Worm (Caenorhabditis elegans) whole organism, L3 larva: ENCODE measurements around the gene srxa-10.

Experiments used
- R02D3.7 ChIP-seq: fragments of 150-350 bp; optimal IDR thresholded peaks from 2 replicates; lab custom pipeline; 2014; ENCODE audit warnings: missing biosample characterization, missing genetic modification characterization
- ZK546.5 ChIP-seq: sonication (generic microtip); optimal IDR thresholded peaks from 2 replicates; lab custom pipeline; 2017; ENCODE audit warnings: missing biosample characterization, missing genetic modification characterization
- aly-2 ChIP-seq: fragments of 150-350 bp; optimal IDR thresholded peaks from 2 replicates; lab custom pipeline; 2014; ENCODE audit warnings: missing biosample characterization, missing genetic modification characterization
- ama-1 ChIP-seq: fragments of 150-350 bp; optimal IDR thresholded peaks from 2 replicates; lab custom pipeline; 2018
- ceh-16 ChIP-seq: sonication (generic microtip); optimal IDR thresholded peaks from 2 replicates; lab custom pipeline; 2017; ENCODE audit warnings: missing biosample characterization, missing genetic modification characterization
- ceh-28 ChIP-seq: fragments of 150-350 bp; optimal IDR thresholded peaks from 2 replicates; lab custom pipeline; 2014; ENCODE audit warnings: missing biosample characterization, missing genetic modification reagents, missing genetic modification characterization
- ceh-82 ChIP-seq: fragments of 150-350 bp; optimal IDR thresholded peaks from 2 replicates; lab custom pipeline; 2014; ENCODE audit warnings: missing biosample characterization, missing genetic modification characterization
- ceh-9 ChIP-seq: sonication (generic microtip); optimal IDR thresholded peaks from 2 replicates; lab custom pipeline; 2018; ENCODE audit warnings: missing biosample characterization, missing genetic modification characterization
- daf-12 ChIP-seq: fragments of 150-350 bp; optimal IDR thresholded peaks from 2 replicates; lab custom pipeline; 2014; ENCODE audit warnings: missing biosample characterization, missing genetic modification reagents, missing genetic modification characterization
- egl-27 ChIP-seq: sonication (generic microtip); optimal IDR thresholded peaks from 4 replicates; lab custom pipeline; 2017; ENCODE audit warnings: missing biosample characterization, missing genetic modification reagents, missing genetic modification characterization
- egl-5 ChIP-seq: fragments of 150-350 bp; optimal IDR thresholded peaks from 2 replicates; lab custom pipeline; 2017; ENCODE audit warnings: missing biosample characterization, missing genetic modification reagents, missing genetic modification characterization, inconsistent platforms
- elt-1 ChIP-seq: fragments of 150-350 bp; optimal IDR thresholded peaks from 2 replicates; lab custom pipeline; 2014; ENCODE audit warnings: missing biosample characterization, missing genetic modification characterization
- elt-2 ChIP-seq: sonication (generic microtip); optimal IDR thresholded peaks from 2 replicates; lab custom pipeline; 2016; ENCODE audit warnings: missing genetic modification reagents, mild to moderate bottlenecking, missing genetic modification characterization, missing compliant biosample characterization
- elt-3 ChIP-seq, 3 experiments: fragments of 150-350 bp in 1 of 3; sonication (generic microtip) in 2 of 3; optimal IDR thresholded peaks; 2 replicates in 2 of 3; 4 replicates in 1 of 3; lab custom pipeline; 2014 to 2017; ENCODE audit warnings: missing biosample characterization in 3 of 3, missing genetic modification characterization in 3 of 3
- eor-1 ChIP-seq, 2 experiments: fragments of 150-350 bp; optimal IDR thresholded peaks; 2 replicates each; lab custom pipeline; 2014 to 2018; ENCODE audit warnings: missing biosample characterization in 2 of 2, missing genetic modification characterization in 2 of 2
- fkh-10 ChIP-seq: sonication (generic microtip); optimal IDR thresholded peaks from 2 replicates; lab custom pipeline; 2017; ENCODE audit warnings: missing biosample characterization, missing genetic modification reagents, missing genetic modification characterization
- fkh-2 ChIP-seq: fragments of 150-350 bp; optimal IDR thresholded peaks from 2 replicates; lab custom pipeline; 2014; ENCODE audit warnings: missing biosample characterization, missing genetic modification reagents, missing genetic modification characterization
- fos-1 ChIP-seq: fragments of 150-350 bp; optimal IDR thresholded peaks from 2 replicates; lab custom pipeline; 2014; ENCODE audit warnings: missing biosample characterization, missing genetic modification characterization
- hmg-11 ChIP-seq: sonication (generic microtip); optimal IDR thresholded peaks from 2 replicates; lab custom pipeline; 2016; ENCODE audit warnings: missing genetic modification characterization, missing compliant biosample characterization
- jun-1 ChIP-seq: fragments of 150-350 bp; optimal IDR thresholded peaks from 2 replicates; lab custom pipeline; 2014; ENCODE audit warnings: missing biosample characterization, missing genetic modification reagents, missing genetic modification characterization
- lin-15B ChIP-seq: fragments of 150-350 bp; optimal IDR thresholded peaks from 2 replicates; lab custom pipeline; 2014; ENCODE audit warnings: missing biosample characterization, missing genetic modification characterization
- lin-39 ChIP-seq: fragments of 150-350 bp; optimal IDR thresholded peaks from 2 replicates; lab custom pipeline; 2018; ENCODE audit warnings: missing biosample characterization, missing genetic modification reagents, missing genetic modification characterization
- lsy-12 ChIP-seq: sonication (generic microtip); optimal IDR thresholded peaks from 2 replicates; lab custom pipeline; 2016; ENCODE audit warnings: mild to moderate bottlenecking, missing genetic modification characterization, missing compliant biosample characterization
- mdl-1 ChIP-seq: fragments of 150-350 bp; optimal IDR thresholded peaks from 2 replicates; lab custom pipeline; 2014; ENCODE audit warnings: missing biosample characterization, missing genetic modification characterization
- mml-1 ChIP-seq: fragments of 150-350 bp; sonication (generic microtip); optimal IDR thresholded peaks from 3 replicates; lab custom pipeline; 2014; ENCODE audit warnings: missing biosample characterization, missing genetic modification characterization
- nfya-1 ChIP-seq: sonication (generic microtip); optimal IDR thresholded peaks from 2 replicates; lab custom pipeline; 2017; ENCODE audit warnings: missing genetic modification characterization, mild to moderate bottlenecking, missing compliant biosample characterization, antibody characterized with exemption, moderate library complexity; ENCODE audit not compliant: insufficient read depth
- nhr-11 ChIP-seq: fragments of 150-350 bp; optimal IDR thresholded peaks from 2 replicates; lab custom pipeline; 2014; ENCODE audit warnings: missing biosample characterization, missing genetic modification characterization
- nhr-12 ChIP-seq: fragments of 150-350 bp; optimal IDR thresholded peaks from 2 replicates; lab custom pipeline; 2014; ENCODE audit warnings: missing biosample characterization, missing genetic modification characterization
- nhr-23 ChIP-seq: fragments of 150-350 bp; optimal IDR thresholded peaks from 2 replicates; lab custom pipeline; 2014; ENCODE audit warnings: missing biosample characterization, missing genetic modification reagents, missing genetic modification characterization
- nhr-237 ChIP-seq: fragments of 150-350 bp; optimal IDR thresholded peaks from 2 replicates; lab custom pipeline; 2014; ENCODE audit warnings: missing biosample characterization, missing genetic modification characterization
- nhr-25 ChIP-seq: sonication (generic microtip); optimal IDR thresholded peaks from 2 replicates; lab custom pipeline; 2017; ENCODE audit warnings: missing biosample characterization, missing genetic modification characterization
- nhr-28 ChIP-seq: fragments of 150-350 bp; optimal IDR thresholded peaks from 2 replicates; lab custom pipeline; 2014; ENCODE audit warnings: missing biosample characterization, missing genetic modification characterization
- nhr-43 ChIP-seq: sonication (generic microtip); optimal IDR thresholded peaks from 2 replicates; lab custom pipeline; 2016; ENCODE audit warnings: mild to moderate bottlenecking, missing genetic modification characterization, missing compliant biosample characterization; ENCODE audit not compliant: poor library complexity, severe bottlenecking
- nhr-67 ChIP-seq: fragments of 150-350 bp; optimal IDR thresholded peaks from 2 replicates; lab custom pipeline; 2014; ENCODE audit warnings: missing biosample characterization, missing genetic modification characterization
- nhr-76 ChIP-seq: fragments of 150-350 bp; sonication (generic microtip); optimal IDR thresholded peaks from 5 replicates; lab custom pipeline; 2014; ENCODE audit warnings: missing biosample characterization, missing genetic modification characterization
- nhr-77 ChIP-seq: fragments of 150-350 bp; optimal IDR thresholded peaks from 2 replicates; lab custom pipeline; 2014; ENCODE audit warnings: missing biosample characterization, missing genetic modification characterization
- pha-4 ChIP-seq: fragments of 150-350 bp; optimal IDR thresholded peaks from 2 replicates; lab custom pipeline; 2014; ENCODE audit warnings: missing biosample characterization, missing genetic modification reagents, missing genetic modification characterization
- pqm-1 ChIP-seq: fragments of 150-350 bp; optimal IDR thresholded peaks from 2 replicates; lab custom pipeline; 2017; ENCODE audit warnings: missing biosample characterization, missing genetic modification characterization, inconsistent platforms
- sea-2 ChIP-seq: fragments of 150-350 bp; sonication (generic microtip); optimal IDR thresholded peaks from 4 replicates; lab custom pipeline; 2014; ENCODE audit warnings: missing biosample characterization, missing genetic modification reagents, missing genetic modification characterization
- skn-1 ChIP-seq: fragments of 150-350 bp; optimal IDR thresholded peaks from 2 replicates; lab custom pipeline; 2014; ENCODE audit warnings: missing biosample characterization, missing genetic modification characterization
- snpc-4 ChIP-seq: fragments of 150-350 bp; optimal IDR thresholded peaks from 2 replicates; lab custom pipeline; 2014; ENCODE audit warnings: missing biosample characterization, missing genetic modification characterization
- tbx-2 ChIP-seq: sonication (generic microtip); optimal IDR thresholded peaks from 2 replicates; lab custom pipeline; 2016; ENCODE audit warnings: mild to moderate bottlenecking, missing genetic modification characterization, missing compliant biosample characterization
- unc-39 ChIP-seq: sonication (generic microtip); optimal IDR thresholded peaks from 4 replicates; lab custom pipeline; 2017; ENCODE audit warnings: missing biosample characterization, missing genetic modification characterization
- unc-62 ChIP-seq: fragments of 150-350 bp; sonication (generic microtip); optimal IDR thresholded peaks from 4 replicates; lab custom pipeline; 2014; ENCODE audit warnings: missing biosample characterization, missing genetic modification reagents, missing genetic modification characterization
- zag-1 ChIP-seq: fragments of 150-350 bp; optimal IDR thresholded peaks from 2 replicates; lab custom pipeline; 2014; ENCODE audit warnings: missing biosample characterization, missing genetic modification characterization
- ztf-11 ChIP-seq: fragments of 150-350 bp; optimal IDR thresholded peaks from 2 replicates; lab custom pipeline; 2014; ENCODE audit warnings: missing biosample characterization, missing genetic modification characterization
- ztf-4 ChIP-seq: fragments of 150-350 bp; optimal IDR thresholded peaks from 2 replicates; lab custom pipeline; 2014; ENCODE audit warnings: missing biosample characterization, missing genetic modification characterization

The srxa-10 gene

ce11 chrIII:9757414-9757813 lies 38.9 kb downstream of the srxa-10 start, which contains the start of gene vps-53:
TSS of gene vps-53 (minus strand) at chrIII:9757514.
- TF ChIP-seq nfya-1 (tag; lab: Kevin White, UChicago) (no peak), ceh-9 (tag; lab: Kevin White, UChicago) (no peak), nhr-12 (tag; lab: Kevin White, UChicago) (no peak), lin-39 (tag; lab: Kevin White, UChicago) (no peak), unc-62 (no peak)
- TF ChIP-seq, all 47 proteins: peak for 0

ce11 chrIII:9752852-9753251 lies 43.5 kb downstream of the srxa-10 start, which contains the start of gene ech-6:
TSS of gene ech-6 (minus strand) at chrIII:9752883.
- TF ChIP-seq nhr-25 (tag; lab: Kevin White, UChicago): no peak
- TF ChIP-seq eor-1 (tag; optimal IDR thresholded peaks at IDR 0.05; lab: Kevin White, UChicago): no peak
- TF ChIP-seq zag-1 (tag; lab: Kevin White, UChicago): no peak
- TF ChIP-seq sea-2 (GFP tag; lab: Kevin White, UChicago): no peak
- no peak for TF ChIP-seq nhr-28
- no peak for TF ChIP-seq ZK546.5 (tag; lab: Kevin White, UChicago)
- no peak for TF ChIP-seq nhr-237 (tag; lab: Kevin White, UChicago)
- no peak for TF ChIP-seq elt-3 (tag; optimal IDR thresholded peaks at IDR 0.05; lab: Kevin White, UChicago)
- TF ChIP-seq fkh-10 (GFP tag; lab: Kevin White, UChicago): no peak
- no peak for TF ChIP-seq fos-1
- no peak for TF ChIP-seq ceh-28
- TF ChIP-seq egl-5 (tag; lab: Kevin White, UChicago): no peak
- TF ChIP-seq nhr-67 (tag; lab: Kevin White, UChicago): no peak
- TF ChIP-seq unc-62: no peak
- no peak for TF ChIP-seq aly-2 (tag; lab: Kevin White, UChicago)
- TF ChIP-seq skn-1 (tag; lab: Kevin White, UChicago): no peak
- TF ChIP-seq lin-15B: no peak
- TF ChIP-seq nhr-12 (tag; lab: Kevin White, UChicago): no peak
- TF ChIP-seq unc-39 (tag; lab: Kevin White, UChicago): no peak
- no peak for TF ChIP-seq ztf-11
- TF ChIP-seq nhr-43 (tag; lab: Kevin White, UChicago): peak; percentile 70
- TF ChIP-seq ama-1: peak; percentile 7
- peak; percentile 20 for TF ChIP-seq nfya-1 (tag; lab: Kevin White, UChicago)
- no peak for TF ChIP-seq fkh-2 (tag; lab: Kevin White, UChicago)
- TF ChIP-seq ztf-4 (tag; lab: Kevin White, UChicago): no peak
- no peak for TF ChIP-seq nhr-77 (tag; lab: Kevin White, UChicago)
- TF ChIP-seq lin-39 (tag; lab: Kevin White, UChicago): no peak
- no peak for TF ChIP-seq mml-1 (tag; lab: Kevin White, UChicago)
- no peak for TF ChIP-seq daf-12 (tag; lab: Kevin White, UChicago)
- TF ChIP-seq lsy-12: peak; percentile 4
- peak; percentile 65 for TF ChIP-seq pha-4
- TF ChIP-seq hmg-11 (tag; lab: Kevin White, UChicago): no peak
- TF ChIP-seq mdl-1 (tag; lab: Kevin White, UChicago): no peak
- no peak for TF ChIP-seq tbx-2 (tag; lab: Kevin White, UChicago)
- peak; percentile 35 for TF ChIP-seq pqm-1 (tag; lab: Kevin White, UChicago)
- no peak for TF ChIP-seq R02D3.7
- no peak for TF ChIP-seq elt-1 (tag; lab: Kevin White, UChicago)
- TF ChIP-seq nhr-23: no peak
- TF ChIP-seq egl-27 (tag; lab: Kevin White, UChicago): no peak
- no peak for TF ChIP-seq ceh-82
- no peak for TF ChIP-seq snpc-4 (tag; lab: Kevin White, UChicago)
- no peak for TF ChIP-seq nhr-76 (tag; lab: Kevin White, UChicago)
- TF ChIP-seq elt-2 (tag; lab: Kevin White, UChicago): peak; percentile 40
- no peak for TF ChIP-seq jun-1 (tag; lab: Kevin White, UChicago)
- no peak for TF ChIP-seq ceh-16
- TF ChIP-seq ceh-9 (tag; lab: Kevin White, UChicago): no peak
- no peak for TF ChIP-seq nhr-11 (tag; lab: Kevin White, UChicago)
